Worm (Caenorhabditis elegans): ENCODE results near the gene agl-1.
A peak's percentile ranks its signal among the peaks of the same experiment; 100 is the strongest.

agl-1 gene

DNA sequence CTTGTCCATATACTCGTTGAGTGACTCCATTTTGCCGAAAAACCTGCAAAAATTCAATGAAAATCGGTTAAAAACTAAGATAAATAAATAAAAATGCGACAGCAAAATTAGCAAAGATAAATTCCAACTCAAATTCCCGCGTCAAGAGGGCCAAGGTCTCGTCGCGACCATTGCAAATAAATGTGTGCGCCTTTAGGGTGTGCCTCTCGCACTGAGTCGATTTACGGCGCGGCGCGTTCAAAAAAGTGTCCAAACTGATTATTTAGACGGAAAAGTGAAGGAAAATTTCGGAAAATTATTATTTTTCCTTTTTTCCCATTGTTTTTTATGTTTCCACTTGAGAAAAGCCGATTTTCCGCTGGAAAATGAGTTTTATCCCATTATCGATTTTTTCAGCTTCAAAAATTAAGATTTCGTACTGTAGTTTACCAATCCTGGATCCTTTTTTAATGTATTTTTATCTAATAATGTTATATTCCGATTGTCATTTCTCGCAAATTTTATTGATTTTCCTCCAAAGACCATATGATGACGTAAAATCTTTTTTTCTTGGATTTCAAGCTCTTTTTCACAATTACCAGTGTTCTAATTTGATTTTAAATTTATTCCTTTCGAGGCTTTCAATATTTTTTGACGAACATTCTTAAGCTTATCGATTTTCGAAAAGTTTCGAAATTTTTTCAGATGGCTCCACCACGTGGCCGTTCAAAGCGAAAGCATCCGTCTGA is 32.3 kb upstream of the agl-1 start, which contains the start of the genes kbp-3 and nurf-1 (continued):
- no peak for TF ChIP-seq ceh-8 (GFP tag; optimal IDR thresholded peaks at IDR 0.05)
- TF ChIP-seq aly-2 (tag; optimal IDR thresholded peaks at IDR 0.05) = no peak
- TF ChIP-seq C16A3.4 (tag; optimal IDR thresholded peaks at IDR 0.05) = peak; percentile 67
- TF ChIP-seq nhr-85 (tag) = no peak
- TF ChIP-seq egl-13 (tag; optimal IDR thresholded peaks at IDR 0.05) = no peak
- TF ChIP-seq ama-1 (optimal IDR thresholded peaks at IDR 0.05) = no peak
- peak; percentile 86 to 93 (median 89) for TF ChIP-seq dpl-1 (GFP tag; optimal IDR thresholded peaks at IDR 0.05)
- TF ChIP-seq pqm-1 (tag; optimal IDR thresholded peaks at IDR 0.05) = no peak
- peak; percentile 22 for TF ChIP-seq dsc-1 (tag; optimal IDR thresholded peaks at IDR 0.05)
- TF ChIP-seq nhr-77 (tag; optimal IDR thresholded peaks at IDR 0.05) = peak; percentile 80
- TF ChIP-seq grh-1 (GFP tag; IDR thresholded peaks at IDR 0.05) = no peak
- no peak for TF ChIP-seq ztf-4 (tag; optimal IDR thresholded peaks at IDR 0.05)
- no peak for TF ChIP-seq ceh-63 (GFP tag; optimal IDR thresholded peaks at IDR 0.05)
- TF ChIP-seq nhr-71 (tag; optimal IDR thresholded peaks at IDR 0.05) = peak; percentile 57
- TF ChIP-seq hpl-2 (GFP tag; optimal IDR thresholded peaks at IDR 0.05) = no peak
- TF ChIP-seq ceh-88 (GFP tag; IDR thresholded peaks at IDR 0.05) = 0 out of 2 replicates have a peak, but pooled peaks have one; percentile 13
- peak; percentile 93 to 96 for TF ChIP-seq lin-35 (GFP tag; optimal IDR thresholded peaks at IDR 0.05)
- peak; percentile 68 for TF ChIP-seq snu-23 (GFP tag; optimal IDR thresholded peaks at IDR 0.05)
- no peak for TF ChIP-seq nhr-28 (tag; optimal IDR thresholded peaks at IDR 0.05)
- peak; percentile 65 for TF ChIP-seq lin-15B (tag; optimal IDR thresholded peaks at IDR 0.05)
- TF ChIP-seq nhr-84 (tag; optimal IDR thresholded peaks at IDR 0.05) = no peak
- no peak for TF ChIP-seq aha-1 (tag; optimal IDR thresholded peaks at IDR 0.05)
- no peak for TF ChIP-seq hlh-17 (GFP tag; optimal IDR thresholded peaks at IDR 0.05; ENCODE audit: borderline replicate concordance)
- peak; percentile 40 for TF ChIP-seq tbx-2 (tag; optimal IDR thresholded peaks at IDR 0.05)
- TF ChIP-seq lsy-2 (tag; optimal IDR thresholded peaks at IDR 0.05) = peak; percentile 56 to 89
- TF ChIP-seq pax-3 (tag; optimal IDR thresholded peaks at IDR 0.05) = no peak

DNA sequence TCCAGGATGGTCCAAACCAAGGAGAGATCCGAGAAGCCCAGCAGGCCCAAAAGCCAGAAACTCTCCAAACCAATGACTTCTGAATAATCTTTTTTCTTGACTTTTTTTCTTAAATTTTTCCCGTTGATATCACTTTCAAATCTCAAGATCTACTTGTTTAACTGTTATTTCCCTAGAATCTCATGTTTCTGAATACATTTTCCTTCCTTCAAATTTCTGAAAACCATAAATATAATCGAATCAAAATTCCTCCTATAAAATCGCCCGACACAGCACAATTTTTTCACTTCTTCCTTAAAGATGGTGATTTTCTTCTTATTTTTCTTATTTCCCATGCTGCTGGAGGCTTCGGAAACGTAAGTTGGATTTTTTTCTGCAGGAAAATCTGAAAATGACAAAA is 30.3 kb upstream of the agl-1 start, which contains the start of gene F26H11.8:
F26H11.8 (plus strand) TSS at position 301 of the 400 bp plus-strand sequence.
- no peak for TF ChIP-seq pqm-1 (tag; optimal IDR thresholded peaks at IDR 0.05)

DNA sequence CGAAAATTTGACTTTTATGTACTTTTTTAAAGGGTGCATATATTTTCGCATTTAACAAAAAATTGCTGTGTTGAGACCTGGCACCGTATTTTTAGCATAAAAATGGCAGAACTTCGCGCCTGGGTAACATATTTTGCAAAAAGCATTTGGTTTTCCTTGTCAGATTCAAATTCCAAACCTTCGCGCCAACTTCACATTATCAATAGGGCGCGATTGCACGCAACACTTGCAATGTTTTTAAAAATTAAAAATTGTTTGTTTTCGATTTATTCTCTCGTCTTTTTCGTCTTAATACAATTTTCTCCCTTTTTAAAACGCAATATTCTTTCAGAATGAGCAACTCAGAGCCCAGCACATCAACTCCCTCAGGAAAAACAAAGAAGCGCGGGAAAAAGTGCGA is 25.7 kb upstream of the agl-1 start, which contains the start of gene mes-2:
mes-2 (plus strand) TSS at position 330 of the 400 bp plus-strand sequence.
- TF ChIP-seq nhr-47 (tag; optimal IDR thresholded peaks at IDR 0.05) (peak; percentile 92), blmp-1 (tag; optimal IDR thresholded peaks at IDR 0.05) (no peak), unc-98 (GFP tag; IDR thresholded peaks at IDR 0.05) (no peak), pag-3 (tag; optimal IDR thresholded peaks at IDR 0.05; ENCODE audit: borderline replicate concordance, insufficient read depth) (no peak), irx-1 (tag; optimal IDR thresholded peaks at IDR 0.05) (peak; percentile 72), lir-3 (tag; optimal IDR thresholded peaks at IDR 0.05; ENCODE audit: poor library complexity) (peak; percentile 6), ets-5 (GFP tag; IDR thresholded peaks at IDR 0.05) (no peak), nhr-76 (tag; optimal IDR thresholded peaks at IDR 0.05) (no peak), lin-14 (GFP tag; optimal IDR thresholded peaks at IDR 0.05) (no peak), efl-1 (optimal IDR thresholded peaks at IDR 0.05) (peak; percentile 99 to 100), efl-1 (GFP tag; optimal IDR thresholded peaks at IDR 0.05 in 1 of 2) (peak; percentile 99 to 100), dpl-1 (GFP tag; optimal IDR thresholded peaks at IDR 0.05) (peak; percentile 98 to 99 (median 99)), snu-23 (GFP tag; optimal IDR thresholded peaks at IDR 0.05) (peak; percentile 90), unc-62 (GFP tag; optimal IDR thresholded peaks at IDR 0.05) (no peak), alr-1 (tag; optimal IDR thresholded peaks at IDR 0.05; ENCODE audit: borderline replicate concordance) (no peak), C16A3.4 (tag; optimal IDR thresholded peaks at IDR 0.05) (peak; percentile 93), ztf-11 (tag; optimal IDR thresholded peaks at IDR 0.05) (no peak), jun-1 (tag; optimal IDR thresholded peaks at IDR 0.05) (peak; percentile 66), unc-30 (tag; optimal IDR thresholded peaks at IDR 0.05) (no peak), skn-1 (tag; optimal IDR thresholded peaks at IDR 0.05) (peak; percentile 72), ces-1 (GFP tag; optimal IDR thresholded peaks at IDR 0.05) (no peak), xbp-1 (tag; optimal IDR thresholded peaks at IDR 0.05) (peak; percentile 82), hlh-4 (tag; optimal IDR thresholded peaks at IDR 0.05) (no peak), nhr-28 (tag; optimal IDR thresholded peaks at IDR 0.05) (no peak), hlh-17 (GFP tag; optimal IDR thresholded peaks at IDR 0.05; ENCODE audit: borderline replicate concordance) (no peak), vab-15 (tag; optimal IDR thresholded peaks at IDR 0.05) (peak; percentile 6), tbx-2 (tag; optimal IDR thresholded peaks at IDR 0.05) (peak; percentile 83), tlp-1 (tag; optimal IDR thresholded peaks at IDR 0.05) (no peak), unc-86 (tag; optimal IDR thresholded peaks at IDR 0.05) (peak; percentile 76)

Data from whole organism, L1 larva.